Fruit fly (Drosophila melanogaster): ENCODE data around the gene CG8475.
A peak's percentile ranks its signal among the peaks of the same experiment; 100 is the strongest.

dm6 chr2L:8163588-8164166 lies 33.0 kb downstream of the CG8475 start:
- TF ChIP-seq Hr4 (GFP tag; optimal IDR thresholded peaks at IDR 0.05) (no peak), eg (GFP tag; IDR thresholded peaks at IDR 0.05) (0 out of 3 replicates have a peak, but pooled peaks have one; percentile 30), Smox (GFP tag; optimal IDR thresholded peaks at IDR 0.05) (no peak), CG8319 (GFP tag; optimal IDR thresholded peaks at IDR 0.05) (no peak), Hr39 (GFP tag; optimal IDR thresholded peaks at IDR 0.05) (no peak), Met (GFP tag; optimal IDR thresholded peaks at IDR 0.05) (no peak), Gug (GFP tag; IDR thresholded peaks at IDR 0.05) (no peak)

Data from whole organism, prepupa.